Worm (Caenorhabditis elegans) whole organism, late embryonic: ENCODE results near the gene gcy-1.

ENCODE experiments used
- F13H6.1 ChIP-seq: sonication (generic microtip); optimal IDR thresholded peaks from 2 replicates; lab custom pipeline; 2016; ENCODE audit warnings: missing genetic modification characterization, missing compliant biosample characterization
- K02D7.2 ChIP-seq: sonication (generic microtip); optimal IDR thresholded peaks from 2 replicates; lab custom pipeline; 2017; ENCODE audit warnings: mild to moderate bottlenecking, missing genetic modification characterization, missing compliant biosample characterization
- K09A11.1 ChIP-seq: sonication (generic microtip); optimal IDR thresholded peaks from 2 replicates; lab custom pipeline; 2017; ENCODE audit warnings: antibody characterized with exemption, mild to moderate bottlenecking, missing genetic modification characterization, missing compliant biosample characterization; ENCODE audit not compliant: insufficient read depth
- ahr-1 ChIP-seq: sonication (generic microtip); optimal IDR thresholded peaks from 2 replicates; lab custom pipeline; 2016; ENCODE audit warnings: missing genetic modification characterization, missing compliant biosample characterization
- ama-1 ChIP-seq: fragments of 150-350 bp; optimal IDR thresholded peaks from 2 replicates; lab custom pipeline; 2014
- ceh-14 ChIP-seq: sonication (generic microtip); optimal IDR thresholded peaks from 2 replicates; lab custom pipeline; 2016; ENCODE audit warnings: missing genotype, missing genetic modification characterization, missing compliant biosample characterization
- ceh-18 ChIP-seq: sonication (generic microtip); optimal IDR thresholded peaks from 2 replicates; lab custom pipeline; 2016; ENCODE audit warnings: missing genetic modification characterization, missing compliant biosample characterization
- ceh-19 ChIP-seq: fragments of 200-800 bp; sonication (Bioruptor generic); optimal IDR thresholded peaks from 2 replicates; lab custom pipeline; 2018; ENCODE audit warnings: mild to moderate bottlenecking, missing genetic modification characterization, missing compliant biosample characterization
- ceh-2 ChIP-seq: sonication (generic microtip); optimal IDR thresholded peaks from 2 replicates; lab custom pipeline; 2016; ENCODE audit warnings: missing genotype, missing genetic modification characterization, missing compliant biosample characterization
- ceh-22 ChIP-seq: sonication (generic microtip); optimal IDR thresholded peaks from 2 replicates; lab custom pipeline; 2017; ENCODE audit warnings: missing biosample characterization, missing genetic modification characterization
- ceh-30 ChIP-seq: fragments of 150-350 bp; optimal IDR thresholded peaks from 2 replicates; lab custom pipeline; 2014; ENCODE audit warnings: missing biosample characterization, missing genetic modification characterization
- ceh-31 ChIP-seq: sonication (generic microtip); optimal IDR thresholded peaks from 2 replicates; lab custom pipeline; 2016; ENCODE audit warnings: missing genetic modification characterization, missing compliant biosample characterization
- ceh-34 ChIP-seq: sonication (generic microtip); optimal IDR thresholded peaks from 2 replicates; lab custom pipeline; 2016; ENCODE audit warnings: mild to moderate bottlenecking, missing genetic modification characterization, missing compliant biosample characterization
- ceh-45 ChIP-seq: fragments of 200-800 bp; sonication (Bioruptor generic); IDR thresholded peaks from 2 replicates; pipeline ENCODE4 v1.3.6; 2022; ENCODE audit warnings: missing genetic modification reagents, missing genetic modification characterization, missing compliant biosample characterization
- ceh-48 ChIP-seq: sonication (generic microtip); optimal IDR thresholded peaks from 2 replicates; lab custom pipeline; 2016; ENCODE audit warnings: missing genetic modification characterization, inconsistent platforms, missing compliant biosample characterization
- ceh-6 ChIP-seq: fragments of 200-800 bp; sonication (Bioruptor generic); optimal IDR thresholded peaks from 2 replicates; lab custom pipeline; 2018; ENCODE audit warnings: mild to moderate bottlenecking, missing genetic modification characterization, missing compliant biosample characterization
- che-1 ChIP-seq: sonication (generic microtip); optimal IDR thresholded peaks from 2 replicates; lab custom pipeline; 2016; ENCODE audit warnings: mild to moderate bottlenecking, missing genetic modification characterization, missing compliant biosample characterization
- dve-1 ChIP-seq: sonication (generic microtip); optimal IDR thresholded peaks from 2 replicates; lab custom pipeline; 2017; ENCODE audit warnings: antibody characterized with exemption, mild to moderate bottlenecking, missing genetic modification characterization, missing compliant biosample characterization
- elt-2 ChIP-seq: sonication (generic microtip); optimal IDR thresholded peaks from 2 replicates; lab custom pipeline; 2016; ENCODE audit warnings: missing genetic modification reagents, missing genetic modification characterization, missing compliant biosample characterization
- elt-4 ChIP-seq: sonication (generic microtip); optimal IDR thresholded peaks from 2 replicates; lab custom pipeline; 2016; ENCODE audit warnings: missing genetic modification characterization, missing compliant biosample characterization
- eyg-1 ChIP-seq: sonication (generic microtip); optimal IDR thresholded peaks from 2 replicates; lab custom pipeline; 2016; ENCODE audit warnings: missing genotype, missing genetic modification characterization, missing compliant biosample characterization
- fkh-6 ChIP-seq: sonication (generic microtip); optimal IDR thresholded peaks from 2 replicates; lab custom pipeline; 2016; ENCODE audit warnings: missing genetic modification characterization, missing compliant biosample characterization
- hlh-13 ChIP-seq: fragments of 200-800 bp; sonication (Bioruptor generic); optimal IDR thresholded peaks from 2 replicates; lab custom pipeline; 2018; ENCODE audit warnings: mild to moderate bottlenecking, missing genetic modification characterization, missing compliant biosample characterization
- hlh-30 ChIP-seq: sonication (generic microtip); optimal IDR thresholded peaks from 2 replicates; lab custom pipeline; 2017; ENCODE audit warnings: antibody characterized with exemption, missing genetic modification characterization, missing compliant biosample characterization; ENCODE audit not compliant: insufficient read depth
- hlh-8 ChIP-seq: sonication (generic microtip); optimal IDR thresholded peaks from 2 replicates; lab custom pipeline; 2016; ENCODE audit warnings: missing genotype, missing genetic modification characterization, missing compliant biosample characterization
- lim-6 ChIP-seq: sonication (generic microtip); optimal IDR thresholded peaks from 2 replicates; lab custom pipeline; 2016; ENCODE audit warnings: missing genetic modification characterization, missing compliant biosample characterization
- lin-11 ChIP-seq: fragments of 200-800 bp; sonication (Bioruptor generic); optimal IDR thresholded peaks from 2 replicates; lab custom pipeline; 2018; ENCODE audit warnings: mild to moderate bottlenecking, missing genetic modification characterization, missing compliant biosample characterization
- madf-2 ChIP-seq: sonication (generic microtip); optimal IDR thresholded peaks from 2 replicates; lab custom pipeline; 2017; ENCODE audit warnings: missing genetic modification characterization, missing compliant biosample characterization
- nfya-1 ChIP-seq: sonication (generic microtip); optimal IDR thresholded peaks from 2 replicates; lab custom pipeline; 2017; ENCODE audit warnings: missing genetic modification characterization, mild to moderate bottlenecking, missing compliant biosample characterization, antibody characterized with exemption, moderate library complexity
- nhr-11 ChIP-seq: fragments of 150-350 bp; optimal IDR thresholded peaks from 2 replicates; lab custom pipeline; 2014; ENCODE audit warnings: missing biosample characterization, missing genetic modification characterization
- pax-1 ChIP-seq: fragments of 150-350 bp; optimal IDR thresholded peaks from 2 replicates; lab custom pipeline; 2014; ENCODE audit warnings: missing biosample characterization, missing genetic modification characterization
- pha-2 ChIP-seq: sonication (generic microtip); optimal IDR thresholded peaks from 2 replicates; lab custom pipeline; 2017; ENCODE audit warnings: mild to moderate bottlenecking, missing genetic modification characterization, missing compliant biosample characterization
- pha-4 ChIP-seq: fragments of 150-350 bp; optimal IDR thresholded peaks from 2 replicates; lab custom pipeline; 2018; ENCODE audit warnings: missing biosample characterization, missing genetic modification reagents, missing genetic modification characterization
- pqm-1 ChIP-seq: sonication (generic microtip); optimal IDR thresholded peaks from 2 replicates; lab custom pipeline; 2016; ENCODE audit warnings: missing genetic modification characterization, missing compliant biosample characterization
- ref-2 ChIP-seq: sonication (generic microtip); optimal IDR thresholded peaks from 2 replicates; lab custom pipeline; 2016; ENCODE audit warnings: missing genetic modification characterization, missing compliant biosample characterization
- rnt-1 ChIP-seq: sonication (generic microtip); optimal IDR thresholded peaks from 2 replicates; lab custom pipeline; 2016; ENCODE audit warnings: missing genetic modification characterization, missing compliant biosample characterization
- sdc-2 ChIP-seq: sonication (generic microtip); optimal IDR thresholded peaks from 2 replicates; lab custom pipeline; 2016; ENCODE audit warnings: missing genotype, missing genetic modification characterization, missing compliant biosample characterization
- sox-2 ChIP-seq: fragments of 200-800 bp; sonication (Bioruptor generic); IDR thresholded peaks from 2 replicates; pipeline ENCODE4 v1.3.6; 2022; ENCODE audit warnings: missing genetic modification reagents, missing genetic modification characterization, missing compliant biosample characterization
- tbx-2 ChIP-seq: sonication (generic microtip); optimal IDR thresholded peaks from 2 replicates; lab custom pipeline; 2016; ENCODE audit warnings: missing genetic modification characterization, missing compliant biosample characterization
- ttx-3 ChIP-seq: sonication (generic microtip); optimal IDR thresholded peaks from 2 replicates; lab custom pipeline; 2016; ENCODE audit warnings: missing genetic modification reagents, missing genetic modification characterization, missing compliant biosample characterization
- unc-42 ChIP-seq: sonication (generic microtip); optimal IDR thresholded peaks from 2 replicates; lab custom pipeline; 2016; ENCODE audit warnings: missing genotype, missing genetic modification characterization, missing compliant biosample characterization
- unc-55 ChIP-seq: sonication (generic microtip); optimal IDR thresholded peaks from 2 replicates; lab custom pipeline; 2017; ENCODE audit warnings: missing biosample characterization, missing genetic modification reagents, missing genetic modification characterization
- unc-86 ChIP-seq: sonication (generic microtip); optimal IDR thresholded peaks from 2 replicates; lab custom pipeline; 2016; ENCODE audit warnings: missing genetic modification characterization, missing compliant biosample characterization
- ztf-16 ChIP-seq: sonication (generic microtip); optimal IDR thresholded peaks from 2 replicates; lab custom pipeline; 2017; ENCODE audit warnings: missing genetic modification characterization, missing compliant biosample characterization

The gcy-1 gene

ce11 chrII:9500926-9501325 is 15.8 kb downstream of the gcy-1 start:
- TF ChIP-seq hlh-13 (GFP tag; lab: Kevin White, UChicago) = no peak
- peak; percentile 50 for TF ChIP-seq elt-2 (tag; lab: Kevin White, UChicago)

ce11 chrII:9498589-9498988 is 18.1 kb downstream of the gcy-1 start:
- no peak for TF ChIP-seq F13H6.1 (tag; lab: Kevin White, UChicago)
- TF ChIP-seq ceh-22 (tag; lab: Kevin White, UChicago) = no peak
- TF ChIP-seq unc-42 = peak; percentile 29
- TF ChIP-seq pha-2 (tag; lab: Kevin White, UChicago) = no peak
- no peak for TF ChIP-seq hlh-30 (tag; lab: Kevin White, UChicago)
- peak; percentile 4 for TF ChIP-seq elt-2 (tag; lab: Kevin White, UChicago)
- no peak for TF ChIP-seq ceh-48 (tag; lab: Kevin White, UChicago)
- no peak for TF ChIP-seq ttx-3
- TF ChIP-seq che-1 (tag; lab: Kevin White, UChicago) = no peak
- no peak for TF ChIP-seq ama-1 (lab: Kevin White, UChicago)
- no peak for TF ChIP-seq nhr-11
- TF ChIP-seq ceh-18 (tag; lab: Kevin White, UChicago) = no peak
- no peak for TF ChIP-seq K09A11.1 (tag; lab: Kevin White, UChicago)
- no peak for TF ChIP-seq ceh-19 (GFP tag; lab: Kevin White, UChicago)
- no peak for TF ChIP-seq pha-4 (tag; lab: Kevin White, UChicago)
- no peak for TF ChIP-seq K02D7.2
- TF ChIP-seq madf-2 (tag; lab: Kevin White, UChicago) = no peak

- TF ChIP-seq K09A11.1 (tag; lab: Kevin White, UChicago) (no peak), tbx-2 (tag; lab: Kevin White, UChicago) (no peak), lim-6 (tag; lab: Kevin White, UChicago) (peak; percentile 1), eyg-1 (no peak), unc-42 (peak; percentile 75), ceh-14 (peak; percentile 13), ttx-3 (no peak), ceh-31 (tag; lab: Kevin White, UChicago) (peak; percentile 18)
Measured at ce11 chrII:9497309-9497708, 19.4 kb downstream of the gcy-1 start.

- TF ChIP-seq ceh-31 (tag; lab: Kevin White, UChicago) (no peak), nfya-1 (tag; lab: Kevin White, UChicago) (no peak), unc-86 (tag; lab: Kevin White, UChicago) (no peak), ztf-16 (tag; lab: Kevin White, UChicago) (no peak), dve-1 (tag; lab: Kevin White, UChicago) (no peak), hlh-30 (tag; lab: Kevin White, UChicago) (no peak), ceh-45 (no peak), pax-1 (tag; lab: Kevin White, UChicago) (no peak), ahr-1 (tag; lab: Kevin White, UChicago) (no peak)
Measured at ce11 chrII:9493242-9494058, 23.3 kb downstream of the gcy-1 start.

ce11 chrII:9491045-9491444 is 25.7 kb downstream of the gcy-1 start:
- TF ChIP-seq sdc-2 (tag; lab: Kevin White, UChicago) = no peak
- no peak for TF ChIP-seq ceh-6
- TF ChIP-seq lin-11 = no peak
- no peak for TF ChIP-seq ceh-34 (tag; lab: Kevin White, UChicago)
- peak; percentile 31 for TF ChIP-seq nfya-1 (tag; lab: Kevin White, UChicago)
- peak; percentile 31 for TF ChIP-seq tbx-2 (tag; lab: Kevin White, UChicago)
- TF ChIP-seq ceh-2 = peak; percentile 36
- peak; percentile 32; the same call in 1 of the 2 replicates for TF ChIP-seq sox-2 (GFP tag; lab: Robert Waterston, UW)
- no peak for TF ChIP-seq ceh-45
- TF ChIP-seq fkh-6 (tag; lab: Kevin White, UChicago) = no peak
- no peak for TF ChIP-seq ceh-30 (tag; lab: Kevin White, UChicago)
- peak; percentile 51 for TF ChIP-seq unc-55 (GFP tag; lab: Kevin White, UChicago)
- TF ChIP-seq ceh-22 (tag; lab: Kevin White, UChicago) = peak; percentile 29
- peak; percentile 48 for TF ChIP-seq elt-2 (tag; lab: Kevin White, UChicago)
- TF ChIP-seq rnt-1 (tag; lab: Kevin White, UChicago) = peak; percentile 52
- TF ChIP-seq hlh-8 (tag; lab: Kevin White, UChicago) = peak; percentile 31
- TF ChIP-seq ref-2 (tag; lab: Kevin White, UChicago) = peak; percentile 60
- no peak for TF ChIP-seq nhr-11
- no peak for TF ChIP-seq elt-4
- TF ChIP-seq ceh-31 (tag; lab: Kevin White, UChicago) = peak; percentile 29
- no peak for TF ChIP-seq ama-1 (lab: Kevin White, UChicago)
- TF ChIP-seq pqm-1 (tag; lab: Kevin White, UChicago) = no peak
